Fruit fly (Drosophila melanogaster) S2 (cell line): Measurements from ENCODE around the gene CG6652.

Experiments used
- CG8478 ChIP-seq: fragments of >200 bp; optimal IDR thresholded peaks from 2 replicates; lab custom pipeline; 2018
- CTCF ChIP-seq, 2 experiments: fragments of >200 bp; optimal IDR thresholded peaks; 2 replicates each; lab custom pipeline; 2018

DNA sequence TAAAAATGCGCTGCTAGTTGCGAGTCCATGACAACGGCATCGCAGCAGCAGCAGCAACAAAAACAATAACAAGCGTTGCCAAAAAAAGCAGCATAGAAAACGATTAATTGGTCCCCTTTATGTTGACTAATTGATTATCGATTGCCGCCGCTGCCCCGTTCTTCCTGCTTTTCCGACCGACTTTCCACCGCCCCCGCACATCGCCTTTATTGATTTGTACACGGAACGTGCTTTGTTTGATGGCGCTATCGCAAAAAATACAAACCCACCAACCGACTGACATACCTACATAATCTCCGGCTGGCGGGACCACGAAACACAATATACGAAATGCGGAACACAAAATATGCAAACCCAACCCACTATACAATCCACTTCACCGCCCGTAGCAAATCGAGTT is 28.8 kb upstream of the CG6652 start:
- TF ChIP-seq CG8478 (no peak), CTCF (optimal IDR thresholded peaks at IDR 0.05; lab: Kevin White, UChicago) (no peak)
